Fruit fly (Drosophila melanogaster) whole organism, adult: Measurements from ENCODE around the gene Mco1.
A peak's percentile ranks its signal among the peaks of the same experiment; 100 is the strongest.

Source experiments
- CG11617 ChIP-seq: fragments of 200-800 bp; sonication (Bioruptor generic); optimal IDR thresholded peaks from 2 replicates; lab custom pipeline; 2017; ENCODE audit warnings: mild to moderate bottlenecking, missing biosample characterization, missing genetic modification reagents, missing genetic modification characterization
- CG12768 ChIP-seq: fragments of 200-800 bp; sonication (Bioruptor generic); optimal IDR thresholded peaks from 2 replicates; lab custom pipeline; 2017; ENCODE audit warnings: missing biosample characterization, missing genetic modification characterization, mild to moderate bottlenecking, moderate library complexity, missing genetic modification reagents
- CG14711 ChIP-seq: fragments of 200-800 bp; sonication (Bioruptor generic); optimal IDR thresholded peaks from 2 replicates; lab custom pipeline; 2018; ENCODE audit warnings: missing biosample characterization, mild to moderate bottlenecking, missing genetic modification characterization, moderate library complexity
- CG1620 ChIP-seq: fragments of 200-800 bp; sonication (Bioruptor generic); optimal IDR thresholded peaks from 2 replicates; lab custom pipeline; 2016; ENCODE audit warnings: missing biosample characterization, missing genetic modification characterization
- CG33017 ChIP-seq: fragments of 200-800 bp; sonication (Bioruptor generic); optimal IDR thresholded peaks from 2 replicates; lab custom pipeline; 2018; ENCODE audit warnings: missing biosample characterization, mild to moderate bottlenecking, missing genetic modification characterization, moderate library complexity
- CG5204 ChIP-seq: fragments of 200-800 bp; sonication (Bioruptor generic); optimal IDR thresholded peaks from 2 replicates; lab custom pipeline; 2016; ENCODE audit warnings: missing biosample characterization, missing genetic modification characterization
- CG7045 ChIP-seq: fragments of 200-800 bp; sonication (Bioruptor generic); optimal IDR thresholded peaks from 2 replicates; lab custom pipeline; 2017; ENCODE audit warnings: missing biosample characterization, mild to moderate bottlenecking, missing genetic modification characterization
- CG7101 ChIP-seq: fragments of 200-800 bp; sonication (Bioruptor generic); optimal IDR thresholded peaks from 2 replicates; lab custom pipeline; 2018; ENCODE audit warnings: missing biosample characterization, mild to moderate bottlenecking, missing genetic modification characterization, moderate library complexity
- Clk ChIP-seq: fragments of 200-800 bp; sonication (Bioruptor generic); optimal IDR thresholded peaks from 2 replicates; lab custom pipeline; 2017; ENCODE audit warnings: missing biosample characterization, missing genetic modification characterization
- Crg-1 ChIP-seq: fragments of 200-800 bp; sonication (Bioruptor generic); optimal IDR thresholded peaks from 2 replicates; lab custom pipeline; 2016; ENCODE audit warnings: missing biosample characterization, missing genetic modification characterization
- Hr96 ChIP-seq: fragments of 200-800 bp; sonication (Bioruptor generic); optimal IDR thresholded peaks from 2 replicates; lab custom pipeline; 2016; ENCODE audit warnings: missing biosample characterization, missing genetic modification characterization
- Mnt ChIP-seq: fragments of 200-800 bp; sonication (Bioruptor generic); optimal IDR thresholded peaks from 2 replicates; lab custom pipeline; 2016; ENCODE audit warnings: missing biosample characterization, mild to moderate bottlenecking, missing genetic modification characterization
- bab1 ChIP-seq: fragments of 200-800 bp; sonication (Bioruptor generic); optimal IDR thresholded peaks from 3 replicates; lab custom pipeline; 2019; ENCODE audit warnings: missing biosample characterization, mild to moderate bottlenecking, missing genetic modification characterization, moderate library complexity
- cic ChIP-seq: fragments of 200-800 bp; sonication (Bioruptor generic); optimal IDR thresholded peaks from 2 replicates; lab custom pipeline; 2017; ENCODE audit warnings: missing biosample characterization, mild to moderate bottlenecking, missing genetic modification characterization, moderate library complexity
- cnc ChIP-seq, 2 experiments: fragments of >200 bp; optimal IDR thresholded peaks; 2 replicates each; lab custom pipeline; 2017
- kay ChIP-seq: fragments of 200-800 bp; sonication (Bioruptor generic); peaks from one replicate; lab custom pipeline; 2016; ENCODE audit warnings: missing biosample characterization, missing genetic modification characterization, borderline replicate concordance
- ovo ChIP-seq: fragments of 200-800 bp; sonication (Bioruptor generic); optimal IDR thresholded peaks from 2 replicates; lab custom pipeline; 2016; ENCODE audit warnings: missing biosample characterization, missing genetic modification characterization
- pad ChIP-seq: fragments of 200-800 bp; sonication (Bioruptor generic); optimal IDR thresholded peaks from 3 replicates; lab custom pipeline; 2017; ENCODE audit warnings: missing biosample characterization, missing genetic modification characterization, mild to moderate bottlenecking, moderate library complexity, missing genetic modification reagents
- tj ChIP-seq: fragments of 200-800 bp; sonication (Bioruptor generic); optimal IDR thresholded peaks from 3 replicates; lab custom pipeline; 2017; ENCODE audit warnings: missing biosample characterization, mild to moderate bottlenecking, missing genetic modification characterization, moderate library complexity
- toe ChIP-seq: fragments of 200-800 bp; sonication (Bioruptor generic); optimal IDR thresholded peaks from 2 replicates; lab custom pipeline; 2016; ENCODE audit warnings: missing biosample characterization, missing genetic modification characterization

Gene Mco1

dm6 chr2L:9442795-9443287 lies 26.5 kb downstream of the Mco1 start:
- no peak for TF ChIP-seq CG1620 (GFP tag; lab: Kevin White, UChicago)
- no peak for TF ChIP-seq CG11617 (GFP tag; lab: Kevin White, UChicago)
- TF ChIP-seq tj = no peak
- TF ChIP-seq cnc (optimal IDR thresholded peaks at IDR 0.05; lab: Kevin White, UChicago) = no peak
- TF ChIP-seq Clk (GFP tag; lab: Kevin White, UChicago) = no peak
- no peak for TF ChIP-seq CG7101 (tag; lab: Kevin White, UChicago)
- no peak for TF ChIP-seq Hr96 (GFP tag; lab: Kevin White, UChicago)
- TF ChIP-seq CG33017 (tag; lab: Kevin White, UChicago) = no peak
- TF ChIP-seq CG5204 (GFP tag; lab: Kevin White, UChicago) = no peak
- TF ChIP-seq CG12768 = no peak
- TF ChIP-seq bab1 (GFP tag; lab: Kevin White, UChicago) = no peak
- no peak for TF ChIP-seq cic (GFP tag; lab: Kevin White, UChicago)
- TF ChIP-seq pad (GFP tag; lab: Kevin White, UChicago) = no peak
- no peak for TF ChIP-seq toe (GFP tag; lab: Kevin White, UChicago)
- no peak for TF ChIP-seq kay
- TF ChIP-seq Mnt (GFP tag; lab: Kevin White, UChicago) = no peak
- no peak for TF ChIP-seq Crg-1 (GFP tag; lab: Kevin White, UChicago)

dm6 chr2L:9445753-9446152 lies 29.4 kb downstream of the Mco1 start:
- TF ChIP-seq CG12768 (no peak), kay (no peak), CG11617 (GFP tag; lab: Kevin White, UChicago) (no peak), CG14711 (no peak), CG7101 (tag; lab: Kevin White, UChicago) (no peak), CG7045 (GFP tag; lab: Kevin White, UChicago) (no peak), toe (GFP tag; lab: Kevin White, UChicago) (no peak), CG1620 (GFP tag; lab: Kevin White, UChicago) (no peak), ovo (GFP tag; lab: Kevin White, UChicago) (no peak), CG5204 (GFP tag; lab: Kevin White, UChicago) (no peak), tj (no peak), Mnt (GFP tag; lab: Kevin White, UChicago) (no peak), cnc (optimal IDR thresholded peaks at IDR 0.05; lab: Kevin White, UChicago) (no peak), cic (GFP tag; lab: Kevin White, UChicago) (no peak)

DNA sequence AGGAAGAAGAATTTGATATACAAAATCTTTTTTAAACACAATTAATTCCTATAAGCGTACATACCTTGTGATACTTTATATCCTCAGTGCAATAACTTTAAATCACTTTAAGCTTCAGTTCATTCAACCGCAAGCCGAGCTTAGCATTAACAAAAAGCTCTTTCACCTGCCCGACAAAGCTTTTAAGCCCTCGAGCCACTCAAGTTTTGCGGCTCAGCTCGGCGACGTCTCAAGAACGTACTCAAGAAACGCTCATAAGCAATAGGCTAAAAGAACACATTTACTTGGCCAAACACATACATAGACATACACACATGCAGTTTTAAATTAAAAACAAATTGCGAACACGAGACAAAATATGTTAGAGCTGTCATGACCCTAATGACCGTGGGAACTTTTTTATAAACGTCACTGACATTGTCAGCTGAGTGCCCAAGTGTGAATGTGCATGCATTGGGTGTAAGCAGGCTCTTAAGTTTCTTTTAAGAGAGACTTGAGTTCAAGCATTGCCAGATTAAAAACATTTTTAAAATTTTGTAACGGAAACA lies 30.1 kb downstream of the Mco1 start:
- TF ChIP-seq CG33017 (tag; lab: Kevin White, UChicago) (no peak), Clk (GFP tag; lab: Kevin White, UChicago) (no peak), bab1 (GFP tag; lab: Kevin White, UChicago) (no peak), CG12768 (no peak), toe (GFP tag; lab: Kevin White, UChicago) (no peak), pad (GFP tag; lab: Kevin White, UChicago) (no peak), CG14711 (no peak), Mnt (GFP tag; lab: Kevin White, UChicago) (no peak), Hr96 (GFP tag; lab: Kevin White, UChicago) (no peak), CG1620 (GFP tag; lab: Kevin White, UChicago) (no peak), cic (GFP tag; lab: Kevin White, UChicago) (no peak)

DNA sequence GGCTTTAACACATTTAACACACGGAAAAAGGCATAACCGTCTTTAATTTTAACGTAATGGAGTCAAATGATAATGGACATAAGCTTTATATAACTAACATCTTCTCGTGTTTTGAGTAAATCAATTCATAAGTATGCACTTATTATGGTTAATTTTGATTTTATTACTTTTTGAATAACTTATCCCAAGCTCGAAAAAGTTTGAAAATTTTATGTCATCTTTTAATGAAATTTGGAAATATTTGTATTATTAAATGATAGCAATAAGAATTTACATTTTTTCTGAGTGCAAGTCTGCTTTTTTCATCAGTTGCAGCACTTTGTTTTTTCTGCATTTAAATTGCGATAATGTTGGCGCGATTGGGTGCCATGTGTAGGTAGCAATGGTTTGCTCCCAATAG lies 31.4 kb downstream of the Mco1 start:
- peak; percentile 58 for TF ChIP-seq tj
- no peak for TF ChIP-seq kay
- no peak for TF ChIP-seq ovo (GFP tag; lab: Kevin White, UChicago)
- TF ChIP-seq CG7045 (GFP tag; lab: Kevin White, UChicago) = no peak
- TF ChIP-seq CG33017 (tag; lab: Kevin White, UChicago) = no peak
- no peak for TF ChIP-seq CG1620 (GFP tag; lab: Kevin White, UChicago)
- no peak for TF ChIP-seq Clk (GFP tag; lab: Kevin White, UChicago)
- peak; percentile 9 for TF ChIP-seq pad (GFP tag; lab: Kevin White, UChicago)

- no peak for TF ChIP-seq CG7045 (GFP tag; lab: Kevin White, UChicago)
- no peak for TF ChIP-seq toe (GFP tag; lab: Kevin White, UChicago)
- peak; percentile 8 for TF ChIP-seq CG5204 (GFP tag; lab: Kevin White, UChicago)
- TF ChIP-seq tj = no peak
- TF ChIP-seq Clk (GFP tag; lab: Kevin White, UChicago) = no peak
- TF ChIP-seq CG14711 = peak; percentile 4
These were observed 32.2 kb downstream of the Mco1 start for dm6 chr2L:9448322-9449256.
